Fruit fly (Drosophila melanogaster): ENCODE results near the gene CG14443.
A peak's percentile ranks its signal among the peaks of the same experiment; 100 is the strongest.

The CG14443 gene

DNA sequence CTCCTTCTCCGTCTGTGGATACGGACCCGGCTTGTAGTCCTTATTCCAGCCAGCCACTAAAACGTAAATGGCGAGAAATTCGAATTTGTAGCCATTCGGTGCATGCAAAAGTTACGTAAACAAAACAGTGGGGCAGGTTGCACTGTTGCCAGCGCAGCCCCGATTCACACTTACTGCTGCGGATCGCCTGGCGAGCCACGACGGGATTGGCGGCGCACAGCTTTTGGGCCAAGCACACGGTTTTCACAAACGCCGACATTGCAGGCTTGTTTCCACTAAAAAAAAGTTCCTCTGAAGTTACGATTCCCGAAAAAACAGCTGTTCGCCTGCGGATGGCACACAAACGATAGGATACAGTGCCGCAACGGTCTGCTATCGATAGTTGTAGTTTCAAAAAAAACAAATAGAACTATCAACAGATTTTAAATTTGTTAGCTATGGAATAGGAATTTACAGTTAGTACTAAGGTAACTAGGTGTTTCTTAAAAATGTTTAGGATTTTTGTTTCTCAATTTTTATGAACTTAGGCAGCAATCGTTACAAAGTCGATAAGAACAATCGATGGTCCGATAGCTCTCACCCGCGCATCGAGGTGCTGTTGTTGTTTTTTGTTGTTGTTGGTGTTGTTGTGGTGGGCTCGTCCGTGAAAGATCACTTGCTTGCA lies 44.2 kb downstream of the CG14443 start, which contains the start of gene Fum1 (continued):
- TF ChIP-seq salm (tag; optimal IDR thresholded peaks at IDR 0.05) (no peak), bab2 (GFP tag; optimal IDR thresholded peaks at IDR 0.05) (no peak), CrebB (tag; optimal IDR thresholded peaks at IDR 0.05) (no peak), scrt (GFP tag; optimal IDR thresholded peaks at IDR 0.05) (no peak), trem (tag; optimal IDR thresholded peaks at IDR 0.05) (peak; percentile 69), CG32767 (GFP tag; IDR thresholded peaks at IDR 0.05) (no peak), CG13287 (GFP tag; IDR thresholded peaks at IDR 0.05; ENCODE audit: partially characterized antibody) (peak; percentile 94), Bteb2 (GFP tag; optimal IDR thresholded peaks at IDR 0.05) (no peak), CG2712 (tag; optimal IDR thresholded peaks at IDR 0.05) (peak; percentile 43), row (GFP tag; IDR thresholded peaks at IDR 0.05) (peak; percentile 78), CG4854 (GFP tag; optimal IDR thresholded peaks at IDR 0.05) (no peak), CG12219 (GFP tag; optimal IDR thresholded peaks at IDR 0.05) (no peak), CG14667 (GFP tag; IDR thresholded peaks at IDR 0.05) (no peak), CG2875 (GFP tag; optimal IDR thresholded peaks at IDR 0.05) (no peak), ranshi (GFP tag; IDR thresholded peaks at IDR 0.05) (no peak), NC2α (GFP tag; optimal IDR thresholded peaks at IDR 0.05) (no peak), CG11560 (tag; IDR thresholded peaks at IDR 0.05) (0 out of 3 replicates have a peak, but pooled peaks have one; percentile 11), sob (GFP tag; IDR thresholded peaks at IDR 0.05) (no peak), CG4328 (GFP tag; optimal IDR thresholded peaks at IDR 0.05) (no peak), zen (tag; optimal IDR thresholded peaks at IDR 0.05) (no peak), CG6254 (GFP tag; optimal IDR thresholded peaks at IDR 0.05) (no peak), wek (GFP tag; optimal IDR thresholded peaks at IDR 0.05) (no peak), nerfin-1 (tag; optimal IDR thresholded peaks at IDR 0.05) (peak; percentile 9), grn (GFP tag; optimal IDR thresholded peaks at IDR 0.05) (no peak), chn (GFP tag; optimal IDR thresholded peaks at IDR 0.05) (no peak), BEAF-32 (GFP tag; optimal IDR thresholded peaks at IDR 0.05) (peak; percentile 92), Sox100B (GFP tag; optimal IDR thresholded peaks at IDR 0.05) (no peak), Xrp1 (GFP tag; IDR thresholded peaks at IDR 0.05) (no peak), CoRest (tag; optimal IDR thresholded peaks at IDR 0.05) (peak; percentile 24), Opbp (GFP tag; IDR thresholded peaks at IDR 0.05; ENCODE audit: partially characterized antibody) (peak; percentile 70; the same call in 2 of the 3 replicates), CG7372 (GFP tag; IDR thresholded peaks at IDR 0.05) (no peak), unpg (GFP tag; optimal IDR thresholded peaks at IDR 0.05) (no peak), Awh (GFP tag; IDR thresholded peaks at IDR 0.05) (no peak), CG11695 (GFP tag; IDR thresholded peaks at IDR 0.05) (no peak), Sry-β (GFP tag; optimal IDR thresholded peaks at IDR 0.05) (no peak), slou (GFP tag; optimal IDR thresholded peaks at IDR 0.05) (no peak), Dbx (GFP tag; IDR thresholded peaks at IDR 0.05) (no peak), Six4 (GFP tag; optimal IDR thresholded peaks at IDR 0.05) (no peak), dati (GFP tag; IDR thresholded peaks at IDR 0.05) (no peak), bcd (GFP tag; optimal IDR thresholded peaks at IDR 0.05) (no peak), Dll (GFP tag; IDR thresholded peaks at IDR 0.05; ENCODE audit: partially characterized antibody) (peak; percentile 96), seq (GFP tag; IDR thresholded peaks at IDR 0.05) (no peak), repo (GFP tag; optimal IDR thresholded peaks at IDR 0.05) (no peak), H15 (GFP tag; IDR thresholded peaks at IDR 0.05) (no peak), Usf (GFP tag; optimal IDR thresholded peaks at IDR 0.05) (no peak), tup (GFP tag; optimal IDR thresholded peaks at IDR 0.05) (no peak), CG9817 (tag; optimal IDR thresholded peaks at IDR 0.05) (no peak), CG31388 (GFP tag; optimal IDR thresholded peaks at IDR 0.05) (no peak), stwl (tag; optimal IDR thresholded peaks at IDR 0.05) (peak; percentile 46), cwo (GFP tag; optimal IDR thresholded peaks at IDR 0.05) (no peak)

Data from whole organism, embryonic.